Fruit fly (Drosophila melanogaster) S2 (cell line): Measurements from ENCODE around the gene dan.

ENCODE experiments used
- CG8478 ChIP-seq: fragments of >200 bp; optimal IDR thresholded peaks from 2 replicates; lab custom pipeline; 2018
- CTCF ChIP-seq, 2 experiments: fragments of >200 bp; optimal IDR thresholded peaks; 2 replicates each; lab custom pipeline; 2018

The dan gene

DNA sequence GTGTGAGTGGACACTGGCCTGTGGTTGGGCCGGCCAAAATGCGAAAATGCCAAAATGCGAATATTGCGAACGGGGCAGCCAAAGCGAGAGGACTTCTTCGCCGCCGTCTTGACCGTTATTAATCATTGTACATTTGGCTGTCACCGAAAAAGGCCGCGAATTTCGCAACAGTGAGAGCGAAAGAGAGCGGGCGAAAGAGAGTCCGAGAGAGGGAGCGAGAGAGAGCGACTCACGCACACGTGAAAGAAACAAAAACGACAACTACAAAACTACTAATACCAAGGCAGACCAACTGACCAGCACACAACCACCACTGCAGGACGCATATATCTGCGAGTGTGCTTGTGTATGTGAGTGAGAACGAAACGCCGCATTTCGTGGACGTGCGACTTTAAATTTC lies 357 bp downstream of the dan start:
- TF ChIP-seq CTCF (optimal IDR thresholded peaks at IDR 0.05; lab: Kevin White, UChicago) (no peak), CG8478 (lab: Kevin White, UChicago) (no peak)

- no peak for TF ChIP-seq CG8478 (lab: Kevin White, UChicago)
- TF ChIP-seq CTCF (optimal IDR thresholded peaks at IDR 0.05; lab: Kevin White, UChicago) = no peak
Measured at dm6 chr3R:25188990-25189389, 4.8 kb downstream of the dan start.

- no peak for TF ChIP-seq CG8478 (lab: Kevin White, UChicago)
- TF ChIP-seq CTCF (optimal IDR thresholded peaks at IDR 0.05; lab: Kevin White, UChicago) = peak; percentile 77 to 83
Measured at dm6 chr3R:25193726-25194204, 9.6 kb downstream of the dan start, which contains the start of gene lobo. Gene lobo (minus strand): TSS chr3R:25193776.

- TF ChIP-seq CG8478 (lab: Kevin White, UChicago) (no peak), CTCF (optimal IDR thresholded peaks at IDR 0.05; lab: Kevin White, UChicago) (peak in 1 of 2 experiments; percentile 13)
Measured at dm6 chr3R:25194723-25195577, 10.8 kb downstream of the dan start, which contains the start of gene CG13653. Gene CG13653 (plus strand): TSS chr3R:25195527.

dm6 chr3R:25199321-25199868 lies 15.2 kb downstream of the dan start, which contains the start of gene CG13654:
Gene CG13654 (plus strand): TSS chr3R:25199818.
- TF ChIP-seq CG8478 (lab: Kevin White, UChicago) = no peak
- TF ChIP-seq CTCF (optimal IDR thresholded peaks at IDR 0.05; lab: Kevin White, UChicago) = no peak

dm6 chr3R:25205413-25205977 lies 21.3 kb downstream of the dan start:
- TF ChIP-seq CG8478 (lab: Kevin White, UChicago) (no peak), CTCF (optimal IDR thresholded peaks at IDR 0.05; lab: Kevin White, UChicago) (no peak)

- TF ChIP-seq CTCF (optimal IDR thresholded peaks at IDR 0.05; lab: Kevin White, UChicago) = no peak
Measured at dm6 chr3R:25207405-25208003, 23.3 kb downstream of the dan start.

DNA sequence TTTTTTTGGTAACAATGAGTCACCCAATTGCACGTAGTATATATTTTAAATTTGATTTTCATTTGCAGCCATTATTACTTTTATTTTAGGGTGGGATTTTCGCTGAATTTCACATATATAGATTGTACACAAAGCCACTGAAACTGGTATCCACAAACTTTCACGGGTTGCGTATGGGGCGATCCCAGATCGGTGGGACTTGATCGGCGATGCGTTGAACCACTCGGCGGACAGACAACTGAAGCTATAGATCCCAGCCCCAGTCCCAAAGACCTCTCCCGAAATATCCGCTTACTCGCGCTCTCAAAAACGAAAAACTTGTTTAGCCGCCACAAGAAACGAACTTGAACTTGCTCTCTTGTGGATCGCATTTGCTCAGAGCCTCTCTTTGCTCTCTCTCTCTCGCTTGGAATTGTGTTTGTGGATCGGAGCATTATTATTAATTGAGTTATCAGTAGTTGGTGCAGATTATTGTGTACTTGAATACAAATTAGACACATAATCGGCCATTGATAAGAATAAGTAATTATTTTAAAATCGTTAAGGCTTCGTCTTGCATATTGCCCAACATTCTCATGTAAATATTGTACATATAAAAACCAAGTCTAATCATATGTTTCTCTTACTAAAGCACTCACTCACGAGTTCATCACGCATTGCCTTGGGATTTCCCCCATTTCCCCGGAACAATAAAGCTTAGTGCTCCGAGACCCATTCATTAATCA lies 24.0 kb downstream of the dan start, which contains the start of gene Cad96Ca:
TSS of gene Cad96Ca (minus strand) at position 242 of the 725 bp plus-strand sequence.
- no peak for TF ChIP-seq CTCF (optimal IDR thresholded peaks at IDR 0.05; lab: Kevin White, UChicago)
- TF ChIP-seq CG8478 (lab: Kevin White, UChicago) = no peak

- TF ChIP-seq CTCF (optimal IDR thresholded peaks at IDR 0.05; lab: Kevin White, UChicago) = no peak
- no peak for TF ChIP-seq CG8478 (lab: Kevin White, UChicago)
Measured at dm6 chr3R:25208767-25209075, 24.5 kb downstream of the dan start.

DNA sequence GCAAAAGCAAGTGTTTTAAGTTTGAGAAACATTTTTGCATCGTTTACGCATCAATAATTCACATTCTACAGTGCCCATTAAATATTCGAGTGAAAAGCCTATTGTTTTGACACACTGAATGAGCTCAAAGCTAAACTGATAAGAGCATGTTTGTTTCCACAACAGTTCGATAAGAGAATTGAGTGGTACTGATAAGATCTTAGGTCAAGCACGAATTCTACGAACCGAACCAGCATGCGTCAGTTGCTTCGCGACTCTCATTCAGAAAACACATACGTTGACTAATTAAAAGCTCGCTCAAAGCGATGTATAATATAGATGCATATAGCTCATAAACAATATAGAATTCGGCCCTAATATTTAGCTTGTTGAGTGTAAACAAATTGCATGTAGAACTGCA lies 25.0 kb downstream of the dan start:
- TF ChIP-seq CTCF (optimal IDR thresholded peaks at IDR 0.05; lab: Kevin White, UChicago) (no peak), CG8478 (lab: Kevin White, UChicago) (no peak)

dm6 chr3R:25215123-25215522 lies 30.9 kb downstream of the dan start, which contains the start of gene Saysd1:
Gene Saysd1 (minus strand): TSS chr3R:25215188.
- TF ChIP-seq CG8478 (lab: Kevin White, UChicago) (no peak), CTCF (optimal IDR thresholded peaks at IDR 0.05; lab: Kevin White, UChicago) (no peak)

dm6 chr3R:25215997-25216396 lies 31.8 kb downstream of the dan start, which contains the start of gene CG31106:
Gene CG31106 (plus strand): TSS chr3R:25216297.
- no peak for TF ChIP-seq CG8478 (lab: Kevin White, UChicago)
- TF ChIP-seq CTCF (optimal IDR thresholded peaks at IDR 0.05; lab: Kevin White, UChicago) = no peak

DNA sequence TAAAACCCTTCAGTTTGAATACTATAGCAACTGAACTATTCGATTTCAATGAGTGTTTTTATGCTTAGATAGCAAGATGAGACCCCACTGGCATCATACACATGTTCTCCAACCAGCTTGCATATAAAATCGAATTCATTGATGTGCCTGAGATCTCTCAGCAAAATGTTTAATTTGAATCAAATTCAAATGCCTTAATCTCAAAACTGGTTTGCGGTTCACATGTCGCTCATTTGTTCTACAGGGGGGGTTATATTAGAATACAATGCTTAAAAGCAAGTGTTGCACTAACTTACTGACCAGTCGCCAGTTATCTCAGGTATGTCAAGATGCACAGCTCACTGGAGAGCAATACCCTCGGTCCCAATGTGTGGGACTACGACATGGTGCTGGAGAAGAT lies 34.8 kb downstream of the dan start, which contains the start of gene CG31103:
TSS of gene CG31103 (plus strand) at position 301 of the 400 bp plus-strand sequence.
- TF ChIP-seq CG8478 (lab: Kevin White, UChicago) = no peak
